Worm (Caenorhabditis elegans): ENCODE data around the gene daf-7.

The daf-7 gene

DNA sequence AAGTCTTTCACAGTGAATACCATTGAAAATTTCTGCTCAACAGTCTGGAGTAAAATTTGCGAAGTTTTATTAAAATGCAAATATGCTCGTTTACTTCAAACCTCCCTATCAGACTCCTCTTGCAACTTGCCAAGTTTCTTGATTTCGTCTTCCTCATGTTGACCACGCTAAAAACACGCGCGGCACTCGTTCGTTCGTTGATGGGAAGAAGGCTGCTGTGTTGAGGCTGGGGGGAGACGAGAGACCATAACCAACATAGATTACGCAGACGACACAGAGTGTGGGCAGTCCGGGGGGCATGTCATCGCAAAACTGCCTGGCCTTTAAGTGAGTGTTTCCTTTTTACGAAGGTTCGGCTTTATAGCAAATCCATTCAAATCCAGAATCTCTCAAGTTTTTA is 32.4 kb downstream of the daf-7 start:
- TF ChIP-seq eyg-1 (tag; optimal IDR thresholded peaks at IDR 0.05) (no peak), fkh-6 (tag; optimal IDR thresholded peaks at IDR 0.05) (peak; percentile 16), nfya-1 (tag; optimal IDR thresholded peaks at IDR 0.05) (peak; percentile 31)

DNA sequence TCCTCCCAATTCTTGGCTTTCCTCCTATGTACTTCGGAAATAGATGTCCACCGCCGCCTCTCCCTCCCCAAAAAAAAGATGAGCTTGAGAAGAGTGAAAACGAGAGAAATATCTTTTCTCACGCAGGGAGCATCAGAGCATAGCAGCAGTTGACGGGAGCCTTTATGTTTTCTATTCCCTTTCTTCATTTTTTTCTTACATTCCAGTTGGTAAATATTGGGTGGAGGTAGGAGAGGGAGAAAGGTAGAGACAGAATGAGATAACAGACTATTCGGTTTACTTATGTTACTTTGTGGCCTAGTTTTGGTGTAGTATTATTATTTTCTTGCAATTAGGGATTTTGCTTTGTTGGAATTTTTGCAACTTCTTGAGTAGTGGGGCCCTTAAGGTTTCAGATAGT is 32.9 kb downstream of the daf-7 start:
- TF ChIP-seq ceh-19 (GFP tag; optimal IDR thresholded peaks at IDR 0.05) (no peak), ztf-16 (tag; optimal IDR thresholded peaks at IDR 0.05) (no peak), zip-5 (tag; optimal IDR thresholded peaks at IDR 0.05) (no peak), K09A11.1 (tag; optimal IDR thresholded peaks at IDR 0.05; ENCODE audit: insufficient read depth) (no peak), nfya-1 (tag; optimal IDR thresholded peaks at IDR 0.05) (no peak), lim-6 (tag; optimal IDR thresholded peaks at IDR 0.05) (no peak), ceh-14 (tag; optimal IDR thresholded peaks at IDR 0.05) (no peak), hlh-15 (tag; optimal IDR thresholded peaks at IDR 0.05) (no peak)

DNA sequence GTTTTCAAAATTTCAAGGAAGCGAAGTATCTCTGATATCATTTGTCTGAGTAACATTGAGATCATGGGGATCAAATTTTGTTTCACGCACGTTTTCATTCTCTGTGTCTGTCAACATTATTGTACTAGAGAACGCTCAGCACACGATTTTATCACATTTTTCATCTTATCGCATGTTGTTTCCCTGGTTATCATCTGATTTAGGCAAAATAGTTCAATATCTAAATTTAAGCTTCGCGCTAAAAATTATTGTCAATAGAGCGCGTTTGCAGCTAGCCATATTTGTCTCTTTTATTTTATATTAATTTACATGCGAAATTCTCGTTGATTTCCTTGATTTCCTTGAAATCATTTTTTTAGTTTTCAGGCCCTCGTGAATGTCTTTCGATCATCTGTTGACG is 33.8 kb downstream of the daf-7 start, which contains the start of gene K02F3.2:
Gene K02F3.2, plus strand, starts transcription at position 357 of the 400 bp plus-strand sequence.
- TF ChIP-seq elt-4 (tag; optimal IDR thresholded peaks at IDR 0.05) (no peak), ceh-22 (tag; optimal IDR thresholded peaks at IDR 0.05) (no peak), ceh-30 (tag; optimal IDR thresholded peaks at IDR 0.05) (no peak), pros-1 (tag; optimal IDR thresholded peaks at IDR 0.05) (no peak), lim-6 (tag; optimal IDR thresholded peaks at IDR 0.05) (no peak), unc-42 (tag; optimal IDR thresholded peaks at IDR 0.05) (no peak), lin-11 (tag; optimal IDR thresholded peaks at IDR 0.05) (no peak), eyg-1 (tag; optimal IDR thresholded peaks at IDR 0.05) (no peak), syd-9 (tag; optimal IDR thresholded peaks at IDR 0.05) (no peak), ama-1 (optimal IDR thresholded peaks at IDR 0.05) (no peak), pax-1 (tag; optimal IDR thresholded peaks at IDR 0.05) (peak; percentile 17), sox-2 (GFP tag; IDR thresholded peaks at IDR 0.05) (no peak), ceh-18 (tag; optimal IDR thresholded peaks at IDR 0.05) (no peak), elt-2 (tag; optimal IDR thresholded peaks at IDR 0.05) (peak; percentile 73), ceh-31 (tag; optimal IDR thresholded peaks at IDR 0.05) (no peak), ceh-19 (GFP tag; optimal IDR thresholded peaks at IDR 0.05) (no peak), nhr-11 (tag; optimal IDR thresholded peaks at IDR 0.05) (no peak)

DNA sequence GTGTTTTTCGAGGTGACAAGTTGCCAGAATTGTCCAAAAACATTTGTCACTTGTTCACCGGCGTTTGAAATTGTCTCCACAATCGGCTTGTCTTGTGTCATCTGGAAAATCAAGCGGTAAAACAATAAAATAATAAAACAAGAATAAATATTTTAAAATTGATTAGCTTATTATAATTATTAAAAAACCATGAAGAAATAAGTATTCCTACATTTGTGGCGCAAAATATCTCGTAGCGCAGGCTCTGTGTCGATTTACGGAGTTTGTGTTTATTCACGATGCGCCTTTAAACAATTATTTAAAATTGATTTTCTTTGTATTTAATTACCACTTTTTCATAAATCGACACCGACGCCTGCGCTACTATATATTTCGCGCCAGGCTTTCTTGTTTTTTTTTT is 40.7 kb downstream of the daf-7 start, which contains the start of gene moma-1:
Gene moma-1, minus strand, starts transcription at position 101 of the 400 bp plus-strand sequence.
- no peak for TF ChIP-seq zip-5 (tag; optimal IDR thresholded peaks at IDR 0.05)
- TF ChIP-seq ets-4 (tag; optimal IDR thresholded peaks at IDR 0.05): no peak
- no peak for TF ChIP-seq ahr-1 (tag; optimal IDR thresholded peaks at IDR 0.05)
- TF ChIP-seq ceh-31 (tag; optimal IDR thresholded peaks at IDR 0.05): no peak
- TF ChIP-seq K09A11.1 (tag; optimal IDR thresholded peaks at IDR 0.05; ENCODE audit: insufficient read depth): no peak
- no peak for TF ChIP-seq pha-4 (tag; optimal IDR thresholded peaks at IDR 0.05)
- TF ChIP-seq ceh-48 (tag; optimal IDR thresholded peaks at IDR 0.05): no peak
- TF ChIP-seq nhr-232 (tag; optimal IDR thresholded peaks at IDR 0.05): no peak
- TF ChIP-seq ama-1 (optimal IDR thresholded peaks at IDR 0.05): no peak
- no peak for TF ChIP-seq ceh-45 (GFP tag; IDR thresholded peaks at IDR 0.05)

DNA sequence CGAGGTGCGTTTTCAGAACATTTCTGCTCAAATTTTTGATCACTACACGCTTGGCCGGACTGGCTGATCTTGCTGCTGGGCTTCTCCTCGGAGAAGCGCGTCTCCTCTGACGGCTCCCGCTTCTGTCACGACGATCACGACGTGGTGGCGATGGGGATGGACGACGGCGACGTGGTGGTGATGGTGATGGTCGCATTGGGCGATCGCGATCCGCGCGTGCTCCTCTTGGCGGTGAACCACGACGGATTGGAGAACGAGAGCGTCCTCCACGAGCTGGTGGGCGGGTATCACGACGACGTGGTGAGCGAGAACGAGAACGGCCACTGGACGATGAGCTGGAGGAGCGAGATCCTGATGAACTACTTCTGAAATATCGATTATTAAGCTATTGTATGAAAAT is 41.8 kb downstream of the daf-7 start:
- TF ChIP-seq elt-4 (tag; optimal IDR thresholded peaks at IDR 0.05): peak; percentile 66
- TF ChIP-seq fax-1 (tag; optimal IDR thresholded peaks at IDR 0.05): no peak
- TF ChIP-seq ceh-30 (tag; optimal IDR thresholded peaks at IDR 0.05): no peak
- TF ChIP-seq gmeb-2 (tag; optimal IDR thresholded peaks at IDR 0.05): no peak
- peak; percentile 8 for TF ChIP-seq C08G9.2 (tag; optimal IDR thresholded peaks at IDR 0.05)

ce11 chrIII:853859-854359 is 42.3 kb downstream of the daf-7 start, which contains the start of the genes rnp-5 and tag-51:
Gene rnp-5, minus strand, starts transcription at chrIII:853909.
Gene tag-51, plus strand, starts transcription at chrIII:854221.
- no peak for TF ChIP-seq ceh-34 (tag; optimal IDR thresholded peaks at IDR 0.05)
- no peak for TF ChIP-seq dve-1 (tag; optimal IDR thresholded peaks at IDR 0.05)
- TF ChIP-seq odd-2 (tag; optimal IDR thresholded peaks at IDR 0.05): no peak
- no peak for TF ChIP-seq ceh-2 (tag; optimal IDR thresholded peaks at IDR 0.05)
- no peak for TF ChIP-seq hlh-15 (tag; optimal IDR thresholded peaks at IDR 0.05)
- TF ChIP-seq eyg-1 (tag; optimal IDR thresholded peaks at IDR 0.05): no peak
- TF ChIP-seq unc-55 (GFP tag; optimal IDR thresholded peaks at IDR 0.05): no peak
- no peak for TF ChIP-seq ceh-45 (GFP tag; IDR thresholded peaks at IDR 0.05)
- no peak for TF ChIP-seq mec-3 (tag; optimal IDR thresholded peaks at IDR 0.05; ENCODE audit: borderline replicate concordance)
- no peak for TF ChIP-seq pqm-1 (tag; optimal IDR thresholded peaks at IDR 0.05)
- no peak for TF ChIP-seq pax-1 (tag; optimal IDR thresholded peaks at IDR 0.05)
- TF ChIP-seq unc-42 (tag; optimal IDR thresholded peaks at IDR 0.05): no peak
- no peak for TF ChIP-seq ref-2 (tag; optimal IDR thresholded peaks at IDR 0.05)
